Fruit fly (Drosophila melanogaster) whole organism, embryonic: Measurements from ENCODE around the gene CG16959.

ENCODE experiments used
- Ada2b ChIP-seq: fragments of 200-800 bp; sonication (Bioruptor generic); IDR thresholded peaks from 2 replicates; pipeline ENCODE4 v1.3.6; 2022; ENCODE audit warnings: missing biosample characterization, missing genetic modification characterization
- Adf1 ChIP-seq: fragments of 200-800 bp; sonication (Bioruptor generic); IDR thresholded peaks from 2 replicates; pipeline ENCODE4 v1.3.6; 2022; ENCODE audit warnings: missing biosample characterization, missing genetic modification characterization
- CG10431 ChIP-seq: fragments of 200-800 bp; sonication (Bioruptor generic); optimal IDR thresholded peaks from 3 replicates; lab custom pipeline; 2018; ENCODE audit warnings: missing biosample characterization, mild to moderate bottlenecking, missing genetic modification characterization
- CG12236 ChIP-seq: fragments of 200-800 bp; sonication (Bioruptor generic); optimal IDR thresholded peaks from 2 replicates; lab custom pipeline; 2016; ENCODE audit warnings: missing biosample characterization, missing genetic modification characterization
- CG14860 ChIP-seq: fragments of 200-800 bp; sonication (Bioruptor generic); IDR thresholded peaks from 3 replicates; pipeline ENCODE4 v1.3.6; 2022; ENCODE audit warnings: missing biosample characterization, missing genetic modification characterization; ENCODE audit not compliant: partially characterized antibody
- CG15073 ChIP-seq: fragments of 200-800 bp; sonication (Bioruptor generic); optimal IDR thresholded peaks from 2 replicates; lab custom pipeline; 2016; ENCODE audit warnings: missing biosample characterization, missing genetic modification characterization
- CG15269 ChIP-seq: fragments of 200-800 bp; sonication (Bioruptor generic); optimal IDR thresholded peaks from 2 replicates; lab custom pipeline; 2018; ENCODE audit warnings: missing biosample characterization, mild to moderate bottlenecking, missing genetic modification characterization, moderate library complexity
- CG17385 ChIP-seq: fragments of 200-800 bp; sonication (Bioruptor generic); optimal IDR thresholded peaks from 3 replicates; lab custom pipeline; 2018; ENCODE audit warnings: missing biosample characterization, mild to moderate bottlenecking, missing genetic modification characterization
- CG18011 ChIP-seq: fragments of 200-800 bp; sonication (Bioruptor generic); optimal IDR thresholded peaks from 2 replicates; lab custom pipeline; 2017; ENCODE audit warnings: missing biosample characterization, missing genetic modification characterization, mild to moderate bottlenecking, moderate library complexity, missing genotype
- CG18764 ChIP-seq: fragments of 200-800 bp; sonication (Bioruptor generic); optimal IDR thresholded peaks from 3 replicates; lab custom pipeline; 2016; ENCODE audit warnings: missing biosample characterization, missing genetic modification characterization
- CG2199 ChIP-seq: fragments of 200-800 bp; sonication (Bioruptor generic); IDR thresholded peaks from 3 replicates; pipeline ENCODE4 v1.3.6; 2022; ENCODE audit warnings: missing biosample characterization, missing genetic modification characterization
- CG31441 ChIP-seq: fragments of 200-800 bp; sonication (Bioruptor generic); IDR thresholded peaks from 2 replicates; pipeline ENCODE4 v1.3.6; 2022; ENCODE audit warnings: missing biosample characterization, missing genetic modification characterization
- CG4730 ChIP-seq: fragments of 200-800 bp; sonication (Bioruptor generic); IDR thresholded peaks from 2 replicates; pipeline ENCODE4 v1.3.6; 2022; ENCODE audit warnings: missing biosample characterization, missing genetic modification characterization
- CG6272 ChIP-seq: fragments of 200-800 bp; sonication (Bioruptor generic); IDR thresholded peaks from 2 replicates; pipeline ENCODE4 v1.3.6; 2022; ENCODE audit warnings: missing biosample characterization, missing genetic modification characterization
- CG7745 ChIP-seq: fragments of 200-800 bp; sonication (Bioruptor generic); optimal IDR thresholded peaks from 2 replicates; lab custom pipeline; 2018; ENCODE audit warnings: missing biosample characterization, mild to moderate bottlenecking, missing genetic modification characterization, moderate library complexity
- CG7928 ChIP-seq: fragments of 200-800 bp; sonication (Bioruptor generic); optimal IDR thresholded peaks from 2 replicates; lab custom pipeline; 2017; ENCODE audit warnings: missing biosample characterization, mild to moderate bottlenecking, missing genetic modification characterization
- CG8281 ChIP-seq: fragments of 200-800 bp; sonication (Bioruptor generic); optimal IDR thresholded peaks from 2 replicates; lab custom pipeline; 2018; ENCODE audit warnings: missing biosample characterization, mild to moderate bottlenecking, missing genetic modification characterization, moderate library complexity
- Dad ChIP-seq: fragments of 200-800 bp; sonication (Bioruptor generic); optimal IDR thresholded peaks from 3 replicates; lab custom pipeline; 2016; ENCODE audit warnings: missing biosample characterization, missing genetic modification characterization
- Deaf1 ChIP-seq: fragments of 200-800 bp; optimal IDR thresholded peaks from 3 replicates; lab custom pipeline; 2019; ENCODE audit warnings: missing biosample characterization, mild to moderate bottlenecking, missing genetic modification characterization, moderate library complexity
- Dfd ChIP-seq, 2 experiments: fragments of >200 bp; optimal IDR thresholded peaks; 2 replicates each; lab custom pipeline; 2017; ENCODE audit warnings: missing biosample characterization in 2 of 2, missing genetic modification characterization in 2 of 2
- Dip2 ChIP-seq: fragments of 200-800 bp; sonication (Bioruptor generic); IDR thresholded peaks from 2 replicates; pipeline ENCODE4 v1.3.6; 2022; ENCODE audit warnings: missing biosample characterization, missing genetic modification characterization
- E2f1 ChIP-seq: fragments of 200-800 bp; sonication (Bioruptor generic); IDR thresholded peaks from 2 replicates; pipeline ENCODE4 v1.3.6; 2022; ENCODE audit warnings: missing biosample characterization, missing genetic modification characterization
- Eip74EF ChIP-seq, 2 experiments: fragments of 200-800 bp in 1 of 2; fragments of >200 bp in 1 of 2; sonication (Bioruptor generic) in 1 of 2; optimal IDR thresholded peaks; 2 replicates each; lab custom pipeline; 2017 to 2019; ENCODE audit warnings: missing biosample characterization in 2 of 2, missing genetic modification characterization in 2 of 2, mild to moderate bottlenecking in 1 of 2, moderate library complexity in 1 of 2
- Ets65A ChIP-seq: fragments of 200-800 bp; sonication (Bioruptor generic); peaks from one replicate; lab custom pipeline; 2016; ENCODE audit warnings: missing biosample characterization, missing genetic modification characterization
- Hmx ChIP-seq: fragments of 200-800 bp; sonication (Bioruptor generic); optimal IDR thresholded peaks from 2 replicates; lab custom pipeline; 2016; ENCODE audit warnings: missing biosample characterization, missing genetic modification characterization
- Hr39 ChIP-seq: fragments of >200 bp; optimal IDR thresholded peaks from 2 replicates; lab custom pipeline; 2017
- Hr51 ChIP-seq, 2 experiments: fragments of 200-800 bp; sonication (Bioruptor generic); optimal IDR thresholded peaks; 2 replicates in 1 of 2; 3 replicates in 1 of 2; lab custom pipeline; 2016 to 2018; ENCODE audit warnings: missing biosample characterization in 2 of 2, missing genetic modification characterization in 2 of 2, mild to moderate bottlenecking in 1 of 2, moderate library complexity in 1 of 2
- Mes4 ChIP-seq: fragments of 200-800 bp; sonication (Bioruptor generic); optimal IDR thresholded peaks from 2 replicates; lab custom pipeline; 2016; ENCODE audit warnings: missing biosample characterization, missing genetic modification characterization
- NK7.1 ChIP-seq: fragments of 200-800 bp; sonication (Bioruptor generic); optimal IDR thresholded peaks from 3 replicates; lab custom pipeline; 2016; ENCODE audit warnings: missing biosample characterization, missing genetic modification characterization
- Nf-YA ChIP-seq: fragments of 200-800 bp; sonication (Bioruptor generic); IDR thresholded peaks from 2 replicates; pipeline ENCODE4 v1.3.6; 2022; ENCODE audit warnings: missing biosample characterization, missing genetic modification characterization
- NfI ChIP-seq: fragments of 200-800 bp; sonication (Bioruptor generic); optimal IDR thresholded peaks from 3 replicates; lab custom pipeline; 2018; ENCODE audit warnings: missing biosample characterization, mild to moderate bottlenecking, missing genetic modification characterization, moderate library complexity
- Optix ChIP-seq: fragments of 200-800 bp; sonication (Bioruptor generic); IDR thresholded peaks from 3 replicates; pipeline ENCODE4 v1.3.6; 2022; ENCODE audit warnings: missing biosample characterization, missing genetic modification characterization
- Rfx ChIP-seq: fragments of 200-800 bp; sonication (Bioruptor generic); IDR thresholded peaks from 2 replicates; pipeline ENCODE4 v1.3.6; 2022; ENCODE audit warnings: missing biosample characterization, missing genetic modification characterization
- Trl ChIP-seq, 3 experiments: fragments of >200 bp in 2 of 3; fragments of 200-800 bp in 1 of 3; sonication (Bioruptor generic) in 1 of 3; optimal IDR thresholded peaks; 2 replicates in 1 of 3; 3 replicates in 2 of 3; lab custom pipeline; 2016 to 2017; ENCODE audit warnings: missing biosample characterization in 1 of 3, missing genetic modification characterization in 1 of 3
- al ChIP-seq: fragments of 200-800 bp; sonication (Bioruptor generic); IDR thresholded peaks from 2 replicates; pipeline ENCODE4 v1.3.6; 2022; ENCODE audit warnings: missing biosample characterization, missing genetic modification characterization
- amos ChIP-seq: fragments of 200-800 bp; sonication (Bioruptor generic); IDR thresholded peaks from 2 replicates; pipeline ENCODE4 v1.3.6; 2022; ENCODE audit warnings: missing biosample characterization, missing genetic modification characterization; ENCODE audit not compliant: partially characterized antibody
- bab2 ChIP-seq: fragments of 200-800 bp; sonication (Bioruptor generic); optimal IDR thresholded peaks from 2 replicates; lab custom pipeline; 2016; ENCODE audit warnings: missing biosample characterization, missing genetic modification characterization
- dpn ChIP-seq, 2 experiments: fragments of 200-800 bp; sonication (Bioruptor generic); optimal IDR thresholded peaks; 3 replicates each; lab custom pipeline; 2016; ENCODE audit warnings: missing biosample characterization in 2 of 2, missing genetic modification characterization in 2 of 2
- fd64A ChIP-seq: fragments of 200-800 bp; sonication (Bioruptor generic); optimal IDR thresholded peaks from 3 replicates; lab custom pipeline; 2018; ENCODE audit warnings: missing biosample characterization, mild to moderate bottlenecking, missing genetic modification characterization
- kni ChIP-seq: fragments of 200-800 bp; sonication (Bioruptor generic); optimal IDR thresholded peaks from 3 replicates; lab custom pipeline; 2017; ENCODE audit warnings: mild to moderate bottlenecking, missing biosample characterization, missing genetic modification reagents, missing genetic modification characterization
- luna ChIP-seq: fragments of 200-800 bp; sonication (Bioruptor generic); optimal IDR thresholded peaks from 2 replicates; lab custom pipeline; 2016; ENCODE audit warnings: missing biosample characterization, missing genetic modification characterization
- mld ChIP-seq: fragments of 200-800 bp; sonication (Bioruptor generic); IDR thresholded peaks from 3 replicates; pipeline ENCODE4 v1.3.6; 2022; ENCODE audit warnings: missing biosample characterization, missing genetic modification characterization; ENCODE audit not compliant: partially characterized antibody
- nau ChIP-seq: fragments of 200-800 bp; sonication (Bioruptor generic); optimal IDR thresholded peaks from 3 replicates; lab custom pipeline; 2017; ENCODE audit warnings: missing biosample characterization, mild to moderate bottlenecking, missing genetic modification characterization, missing genetic modification reagents
- slbo ChIP-seq: fragments of 200-800 bp; sonication (Bioruptor generic); IDR thresholded peaks from 2 replicates; pipeline ENCODE4 v1.3.6; 2022; ENCODE audit warnings: missing biosample characterization, missing genetic modification characterization
- slou ChIP-seq: fragments of 200-800 bp; sonication (Bioruptor generic); optimal IDR thresholded peaks from 3 replicates; lab custom pipeline; 2016; ENCODE audit warnings: missing biosample characterization, missing genetic modification characterization
- sr ChIP-seq: fragments of 200-800 bp; sonication (Bioruptor generic); IDR thresholded peaks from 3 replicates; pipeline ENCODE4 v1.3.6; 2022; ENCODE audit warnings: missing biosample characterization, missing genetic modification characterization
- tin ChIP-seq: fragments of 200-800 bp; sonication (Bioruptor generic); optimal IDR thresholded peaks from 3 replicates; lab custom pipeline; 2016; ENCODE audit warnings: missing biosample characterization, missing genetic modification characterization
- tup ChIP-seq: fragments of 200-800 bp; sonication (Bioruptor generic); optimal IDR thresholded peaks from 2 replicates; lab custom pipeline; 2016; ENCODE audit warnings: missing biosample characterization, mild to moderate bottlenecking, missing genetic modification characterization, moderate library complexity

Gene CG16959

DNA sequence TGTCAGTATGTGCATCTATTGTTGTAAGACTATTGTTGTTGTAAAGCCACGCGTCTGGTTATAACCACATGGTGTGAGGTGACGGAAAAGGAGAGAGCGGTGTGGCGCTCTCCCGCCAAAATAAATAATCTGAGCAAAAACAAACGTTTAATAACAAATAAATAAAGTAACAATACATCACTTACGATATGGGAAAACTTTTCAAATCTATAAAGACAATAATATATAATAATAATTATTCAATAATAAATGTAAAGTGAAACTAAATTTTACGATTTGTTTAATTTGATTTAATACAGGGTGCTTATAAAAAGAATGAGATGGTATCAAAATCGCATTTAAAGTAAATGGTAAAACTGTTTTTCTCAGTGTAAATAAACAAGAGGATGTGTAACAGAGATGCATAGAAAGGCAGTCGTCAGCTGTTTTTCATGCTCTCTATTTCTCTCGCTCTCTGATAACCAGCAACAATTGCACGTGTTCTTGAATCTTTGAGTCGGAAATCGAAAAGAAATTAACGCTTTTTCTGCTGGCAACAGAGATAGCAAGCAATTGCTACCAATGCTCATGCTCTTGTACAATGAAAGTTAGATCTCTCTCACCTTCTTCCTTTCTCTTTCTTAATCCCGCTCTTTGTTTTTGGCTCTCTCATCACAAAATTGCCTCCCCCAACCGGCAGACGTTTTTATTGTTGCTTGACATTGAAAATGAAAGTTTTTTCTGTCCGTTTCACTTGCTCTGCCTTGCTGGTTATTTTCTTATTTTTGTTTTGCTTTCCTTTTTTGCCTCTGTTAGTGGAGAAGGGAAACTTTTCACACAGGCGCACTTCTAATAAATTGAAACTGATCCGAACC, 26.2 kb downstream of the CG16959 start (continued):
- TF ChIP-seq NK7.1 (GFP tag; lab: Kevin White, UChicago) = peak; percentile 58
- no peak for TF ChIP-seq tup (GFP tag; lab: Kevin White, UChicago)
- TF ChIP-seq tin (GFP tag; lab: Kevin White, UChicago) = peak; percentile 68
- no peak for TF ChIP-seq fd64A (GFP tag; lab: Kevin White, UChicago)
- TF ChIP-seq CG17385 (GFP tag; lab: Kevin White, UChicago) = peak; percentile 82
- TF ChIP-seq bab2 = peak; percentile 11
- peak; percentile 93 for TF ChIP-seq E2f1
- peak; percentile 52 for TF ChIP-seq Ets65A (GFP tag; lab: Kevin White, UChicago)
- no peak for TF ChIP-seq Hr39
- TF ChIP-seq Ada2b = peak; percentile 82
- TF ChIP-seq luna (GFP tag; lab: Kevin White, UChicago) = no peak
- TF ChIP-seq Optix (GFP tag; lab: Robert Waterston, UW) = no peak
- TF ChIP-seq CG10431 (GFP tag; lab: Kevin White, UChicago) = peak; percentile 58
- peak; percentile 51 for TF ChIP-seq NfI (GFP tag; lab: Kevin White, UChicago)
- no peak for TF ChIP-seq CG15073 (GFP tag; lab: Kevin White, UChicago)
- peak; percentile 84 for TF ChIP-seq Nf-YA
- peak in 1 of 2 experiments; percentile 90 for TF ChIP-seq Hr51 (GFP tag; optimal IDR thresholded peaks at IDR 0.05; lab: Kevin White, UChicago)
- no peak for TF ChIP-seq amos (GFP tag; lab: Robert Waterston, UW)
- TF ChIP-seq CG2199 (GFP tag; lab: Robert Waterston, UW) = 0 out of 3 replicates have a peak, but pooled peaks have one; percentile 35
- TF ChIP-seq CG14860 (GFP tag; lab: Robert Waterston, UW) = no peak
- peak; percentile 5 for TF ChIP-seq CG7928 (GFP tag; lab: Kevin White, UChicago)
- TF ChIP-seq CG15269 (tag; lab: Kevin White, UChicago) = peak; percentile 82
- no peak for TF ChIP-seq Mes4 (GFP tag; lab: Kevin White, UChicago)
- TF ChIP-seq sr = peak; percentile 56; the same call in 2 of the 3 replicates
- peak; percentile 69 for TF ChIP-seq al (GFP tag; lab: Robert Waterston, UW)
- peak in 1 of 2 experiments; percentile 75 for TF ChIP-seq dpn (GFP tag; optimal IDR thresholded peaks at IDR 0.05; lab: Kevin White, UChicago)
- TF ChIP-seq Dfd (GFP tag; optimal IDR thresholded peaks at IDR 0.05; lab: Kevin White, UChicago) = no peak
- TF ChIP-seq slbo (GFP tag; lab: Robert Waterston, UW) = peak; percentile 71
- TF ChIP-seq Adf1 (GFP tag; lab: Robert Waterston, UW) = no peak
- TF ChIP-seq CG31441 (GFP tag; lab: Robert Waterston, UW) = peak; percentile 98
- TF ChIP-seq CG7745 (tag; lab: Kevin White, UChicago) = no peak
- peak; percentile 34 for TF ChIP-seq CG8281 (tag; lab: Kevin White, UChicago)
- TF ChIP-seq Hmx (GFP tag; lab: Kevin White, UChicago) = no peak
- TF ChIP-seq kni (GFP tag; lab: Kevin White, UChicago) = peak; percentile 91
- no peak for TF ChIP-seq slou (GFP tag; lab: Kevin White, UChicago)
- TF ChIP-seq CG18011 (GFP tag; lab: Kevin White, UChicago) = no peak
- peak; percentile 80 for TF ChIP-seq nau (GFP tag; lab: Kevin White, UChicago)
- TF ChIP-seq Eip74EF (GFP tag; optimal IDR thresholded peaks at IDR 0.05; lab: Kevin White, UChicago) = peak in 1 of 2 experiments; percentile 90
- no peak for TF ChIP-seq mld (GFP tag; lab: Robert Waterston, UW)
- TF ChIP-seq Trl (optimal IDR thresholded peaks at IDR 0.05; lab: Kevin White, UChicago) = peak; percentile 86 to 91
- peak; percentile 69 for TF ChIP-seq Trl (GFP tag; optimal IDR thresholded peaks at IDR 0.05; lab: Kevin White, UChicago)
- peak; percentile 66 for TF ChIP-seq Deaf1 (tag; lab: Kevin White, UChicago)
- TF ChIP-seq Dad = no peak
- TF ChIP-seq Rfx (GFP tag; lab: Robert Waterston, UW) = peak; percentile 81
- no peak for TF ChIP-seq CG12236 (GFP tag; lab: Kevin White, UChicago)
- no peak for TF ChIP-seq Dip2
- TF ChIP-seq CG4730 (GFP tag; lab: Robert Waterston, UW) = peak; percentile 66
- peak; percentile 36; the same call in 1 of the 2 replicates for TF ChIP-seq CG6272 (GFP tag; lab: Robert Waterston, UW)
- peak; percentile 87 for TF ChIP-seq CG18764
